Worm (Caenorhabditis elegans) whole organism, L4 larva: ENCODE results near the gene tin-10.

Source experiments
- F10B5.3 ChIP-seq: sonication (generic microtip); optimal IDR thresholded peaks from 2 replicates; lab custom pipeline; 2016; ENCODE audit warnings: mild to moderate bottlenecking, missing genetic modification characterization, missing compliant biosample characterization
- F49E8.2 ChIP-seq: sonication (generic microtip); optimal IDR thresholded peaks from 2 replicates; lab custom pipeline; 2016; ENCODE audit warnings: missing compliant biosample characterization, mild to moderate bottlenecking, missing genetic modification characterization, borderline replicate concordance
- T20F7.1 ChIP-seq: fragments of 200-800 bp; sonication (Bioruptor generic); optimal IDR thresholded peaks from 2 replicates; lab custom pipeline; 2018; ENCODE audit warnings: mild to moderate bottlenecking, missing genetic modification characterization, missing compliant biosample characterization
- Y105C5A.15 ChIP-seq: fragments of 200-800 bp; sonication (Bioruptor generic); IDR thresholded peaks from 2 replicates; pipeline ENCODE4 v1.3.6; 2022; ENCODE audit warnings: missing genetic modification characterization, missing compliant biosample characterization
- Y5F2A.4 ChIP-seq: fragments of 200-800 bp; sonication (Bioruptor generic); optimal IDR thresholded peaks from 2 replicates; lab custom pipeline; 2018; ENCODE audit warnings: mild to moderate bottlenecking, missing genetic modification characterization, missing compliant biosample characterization
- aha-1 ChIP-seq: fragments of 150-350 bp; peaks from one replicate; lab custom pipeline; 2014; ENCODE audit warnings: missing biosample characterization, missing genetic modification characterization
- aly-2 ChIP-seq: sonication (generic microtip); optimal IDR thresholded peaks from 2 replicates; lab custom pipeline; 2018; ENCODE audit warnings: missing biosample characterization, missing genetic modification characterization
- ama-1 ChIP-seq: fragments of 150-350 bp; optimal IDR thresholded peaks from 2 replicates; lab custom pipeline; 2014; ENCODE audit warnings: inconsistent platforms, mixed read lengths
- arid-1 ChIP-seq: fragments of 200-800 bp; sonication (Bioruptor generic); conservative IDR thresholded peaks from 2 replicates; pipeline ENCODE4 v1.3.6; 2022; ENCODE audit warnings: missing genetic modification reagents, missing genetic modification characterization, missing compliant biosample characterization
- attf-4 ChIP-seq: sonication (generic microtip); optimal IDR thresholded peaks from 3 replicates; lab custom pipeline; 2017; ENCODE audit warnings: missing biosample characterization, missing genetic modification characterization
- ceh-20 ChIP-seq: fragments of 200-800 bp; sonication (Bioruptor generic); IDR thresholded peaks from 2 replicates; pipeline ENCODE4 v1.3.6; 2022; ENCODE audit warnings: missing genetic modification reagents, missing genetic modification characterization, missing compliant biosample characterization
- ceh-44 ChIP-seq: fragments of 200-800 bp; sonication (Bioruptor generic); IDR thresholded peaks from 2 replicates; pipeline ENCODE4 v1.3.6; 2022; ENCODE audit warnings: missing genetic modification reagents, missing genetic modification characterization, missing compliant biosample characterization
- ceh-82 ChIP-seq: sonication (generic microtip); optimal IDR thresholded peaks from 2 replicates; lab custom pipeline; 2017; ENCODE audit warnings: missing biosample characterization, missing genetic modification characterization
- ces-1 ChIP-seq: fragments of 150-350 bp; sonication (generic microtip); optimal IDR thresholded peaks from 4 replicates; lab custom pipeline; 2014; ENCODE audit warnings: missing biosample characterization, missing genetic modification reagents, missing genetic modification characterization
- cey-2 ChIP-seq: sonication (generic microtip); optimal IDR thresholded peaks from 3 replicates; lab custom pipeline; 2017; ENCODE audit warnings: missing genetic modification characterization, mild to moderate bottlenecking, missing compliant biosample characterization, antibody characterized with exemption, borderline replicate concordance; ENCODE audit not compliant: insufficient read depth
- ctbp-1 ChIP-seq: fragments of 200-800 bp; sonication (Bioruptor generic); IDR thresholded peaks from 2 replicates; pipeline ENCODE4 v1.3.6; 2022; ENCODE audit warnings: missing genetic modification reagents, missing genetic modification characterization, missing compliant biosample characterization
- daf-12 ChIP-seq: fragments of 150-350 bp; optimal IDR thresholded peaks from 2 replicates; lab custom pipeline; 2014; ENCODE audit warnings: missing biosample characterization, missing genetic modification reagents, missing genetic modification characterization
- daf-8 ChIP-seq: fragments of 200-800 bp; sonication (Bioruptor generic); IDR thresholded peaks from 2 replicates; pipeline ENCODE4 v1.3.6; 2022; ENCODE audit warnings: missing genetic modification characterization, missing compliant biosample characterization
- dmd-8 ChIP-seq: fragments of 200-800 bp; sonication (Bioruptor generic); IDR thresholded peaks from 2 replicates; pipeline ENCODE4 v1.3.6; 2022; ENCODE audit warnings: missing genetic modification characterization, missing compliant biosample characterization
- dmd-9 ChIP-seq: fragments of 200-800 bp; sonication (Bioruptor generic); IDR thresholded peaks from 2 replicates; pipeline ENCODE4 v1.3.6; 2022; ENCODE audit warnings: missing genetic modification reagents, missing genetic modification characterization, missing compliant biosample characterization
- dve-1 ChIP-seq: sonication (generic microtip); optimal IDR thresholded peaks from 2 replicates; lab custom pipeline; 2017; ENCODE audit warnings: antibody characterized with exemption, mild to moderate bottlenecking, missing genetic modification characterization, missing compliant biosample characterization; ENCODE audit not compliant: insufficient read depth
- egl-27 ChIP-seq: sonication (generic microtip); optimal IDR thresholded peaks from 3 replicates; lab custom pipeline; 2017; ENCODE audit warnings: missing biosample characterization, missing genetic modification reagents, missing genetic modification characterization
- fkh-10 ChIP-seq: fragments of 150-350 bp; optimal IDR thresholded peaks from 2 replicates; lab custom pipeline; 2014; ENCODE audit warnings: missing biosample characterization, missing genetic modification reagents, missing genetic modification characterization
- gei-8 ChIP-seq: fragments of 200-800 bp; sonication (Bioruptor generic); optimal IDR thresholded peaks from 2 replicates; lab custom pipeline; 2018; ENCODE audit warnings: mild to moderate bottlenecking, missing genetic modification characterization, missing compliant biosample characterization
- hif-1 ChIP-seq, 2 experiments: sonication (generic microtip); optimal IDR thresholded peaks; 2 replicates each; lab custom pipeline; 2016 to 2017; ENCODE audit warnings: missing compliant biosample characterization in 2 of 2, missing genetic modification characterization in 2 of 2, missing genetic modification reagents in 2 of 2, missing genotype in 2 of 2, mild to moderate bottlenecking in 1 of 2
- hlh-11 ChIP-seq: fragments of 200-800 bp; sonication (Bioruptor generic); optimal IDR thresholded peaks from 2 replicates; lab custom pipeline; 2018; ENCODE audit warnings: mild to moderate bottlenecking, missing genetic modification characterization, missing compliant biosample characterization
- hlh-30 ChIP-seq: sonication (generic microtip); optimal IDR thresholded peaks from 2 replicates; lab custom pipeline; 2017; ENCODE audit warnings: antibody characterized with exemption, mild to moderate bottlenecking, missing genetic modification characterization, missing compliant biosample characterization; ENCODE audit not compliant: insufficient read depth
- lin-15B ChIP-seq: fragments of 150-350 bp; sonication (generic microtip); optimal IDR thresholded peaks from 3 replicates; lab custom pipeline; 2014; ENCODE audit warnings: missing biosample characterization, missing genetic modification characterization
- lin-38 ChIP-seq: fragments of 200-800 bp; sonication (Bioruptor generic); IDR thresholded peaks from 2 replicates; pipeline ENCODE4 v1.3.6; 2022; ENCODE audit warnings: missing genetic modification reagents, missing genetic modification characterization, missing compliant biosample characterization
- lin-39 ChIP-seq: fragments of 150-350 bp; optimal IDR thresholded peaks from 2 replicates; lab custom pipeline; 2014; ENCODE audit warnings: missing biosample characterization, missing genetic modification reagents, missing genetic modification characterization
- lsy-2 ChIP-seq, 2 experiments: fragments of 150-350 bp in 1 of 2; sonication (generic microtip) in 1 of 2; optimal IDR thresholded peaks; 2 replicates each; lab custom pipeline; 2014 to 2017; ENCODE audit warnings: missing biosample characterization in 2 of 2, missing genetic modification characterization in 2 of 2
- madf-9 ChIP-seq: fragments of 200-800 bp; sonication (Bioruptor generic); conservative IDR thresholded peaks from 2 replicates; pipeline ENCODE4 v1.3.6; 2022; ENCODE audit warnings: missing genetic modification reagents, missing genetic modification characterization, missing compliant biosample characterization
- mdt-29 ChIP-seq: fragments of 200-800 bp; sonication (Bioruptor generic); IDR thresholded peaks from 2 replicates; pipeline ENCODE4 v1.3.6; 2022; ENCODE audit warnings: missing genetic modification reagents, missing genetic modification characterization, missing compliant biosample characterization
- mes-2 ChIP-seq: sonication (generic microtip); optimal IDR thresholded peaks from 2 replicates; lab custom pipeline; 2016; ENCODE audit warnings: missing genotype, mild to moderate bottlenecking, missing genetic modification characterization, missing compliant biosample characterization; ENCODE audit not compliant: poor library complexity, severe bottlenecking
- mxl-2 ChIP-seq: fragments of 200-800 bp; sonication (Bioruptor generic); conservative IDR thresholded peaks from 2 replicates; pipeline ENCODE4 v1.3.6; 2022; ENCODE audit warnings: missing genetic modification reagents, missing genetic modification characterization, missing compliant biosample characterization
- nhr-10 ChIP-seq: fragments of 150-350 bp; optimal IDR thresholded peaks from 2 replicates; lab custom pipeline; 2014; ENCODE audit warnings: missing biosample characterization, missing genetic modification characterization
- nhr-11 ChIP-seq: fragments of 150-350 bp; optimal IDR thresholded peaks from 2 replicates; lab custom pipeline; 2014; ENCODE audit warnings: missing biosample characterization, missing genetic modification characterization
- nhr-111 ChIP-seq: fragments of 200-800 bp; sonication (Bioruptor generic); optimal IDR thresholded peaks from 2 replicates; lab custom pipeline; 2018; ENCODE audit warnings: mild to moderate bottlenecking, missing genetic modification characterization, missing compliant biosample characterization
- nhr-25 ChIP-seq: sonication (generic microtip); optimal IDR thresholded peaks from 2 replicates; lab custom pipeline; 2017; ENCODE audit warnings: missing genetic modification characterization, mild to moderate bottlenecking, missing compliant biosample characterization, antibody characterized with exemption, moderate library complexity, borderline replicate concordance; ENCODE audit not compliant: insufficient read depth
- nhr-41 ChIP-seq: fragments of 200-800 bp; sonication (Bioruptor generic); IDR thresholded peaks from 2 replicates; pipeline ENCODE4 v1.3.6; 2022; ENCODE audit warnings: missing genetic modification reagents, missing genetic modification characterization, missing compliant biosample characterization
- nhr-6 ChIP-seq: fragments of 150-350 bp; optimal IDR thresholded peaks from 2 replicates; lab custom pipeline; 2014; ENCODE audit warnings: missing biosample characterization, missing genetic modification characterization
- pqm-1 ChIP-seq: sonication (generic microtip); optimal IDR thresholded peaks from 2 replicates; lab custom pipeline; 2017; ENCODE audit warnings: missing biosample characterization, missing genetic modification characterization
- rbr-2 ChIP-seq: sonication (generic microtip); optimal IDR thresholded peaks from 2 replicates; lab custom pipeline; 2016; ENCODE audit warnings: missing genotype, missing genetic modification characterization, missing compliant biosample characterization
- sdz-12 ChIP-seq: fragments of 200-800 bp; sonication (Bioruptor generic); optimal IDR thresholded peaks from 2 replicates; lab custom pipeline; 2018; ENCODE audit warnings: mild to moderate bottlenecking, missing genetic modification characterization, missing compliant biosample characterization
- snpc-1.2 ChIP-seq: fragments of 200-800 bp; sonication (Bioruptor generic); IDR thresholded peaks from 2 replicates; pipeline ENCODE4 v1.3.6; 2022; ENCODE audit warnings: missing genetic modification reagents, missing genetic modification characterization, missing compliant biosample characterization
- spr-1 ChIP-seq: sonication (generic microtip); optimal IDR thresholded peaks from 2 replicates; lab custom pipeline; 2016; ENCODE audit warnings: mild to moderate bottlenecking, missing genetic modification characterization, missing compliant biosample characterization
- tra-1 ChIP-seq: fragments of 200-800 bp; sonication (Bioruptor generic); IDR thresholded peaks from 2 replicates; pipeline ENCODE4 v1.3.6; 2022; ENCODE audit warnings: missing genetic modification reagents, missing genetic modification characterization, missing compliant biosample characterization
- unc-130 ChIP-seq: sonication (generic microtip); optimal IDR thresholded peaks from 2 replicates; lab custom pipeline; 2016; ENCODE audit warnings: missing genetic modification reagents, missing genetic modification characterization, missing compliant biosample characterization
- vab-7 ChIP-seq: fragments of 200-800 bp; sonication (Bioruptor generic); IDR thresholded peaks from 2 replicates; pipeline ENCODE4 v1.3.6; 2022; ENCODE audit warnings: missing genetic modification reagents, missing genetic modification characterization, missing compliant biosample characterization
- zag-1 ChIP-seq: fragments of 150-350 bp; optimal IDR thresholded peaks from 2 replicates; lab custom pipeline; 2014; ENCODE audit warnings: missing biosample characterization, missing genetic modification characterization
- zip-11 ChIP-seq: fragments of 200-800 bp; sonication (Bioruptor generic); IDR thresholded peaks from 2 replicates; pipeline ENCODE4 v1.3.6; 2022; ENCODE audit warnings: missing genetic modification characterization, missing compliant biosample characterization
- ztf-11 ChIP-seq: fragments of 150-350 bp; optimal IDR thresholded peaks from 2 replicates; lab custom pipeline; 2014; ENCODE audit warnings: missing biosample characterization, missing genetic modification characterization

The tin-10 gene

ce11 chrIII:11496496-11496895, 6.2 kb downstream of the tin-10 start, which contains the start of gene Y66D12A.24 (continued):
- TF ChIP-seq lin-15B (tag; lab: Kevin White, UChicago) (no peak), daf-8 (GFP tag; lab: Robert Waterston, UW) (no peak), zip-11 (GFP tag; lab: Robert Waterston, UW) (no peak), ctbp-1 (GFP tag; lab: Robert Waterston, UW) (no peak), cey-2 (no peak), spr-1 (tag; lab: Kevin White, UChicago) (no peak), mdt-29 (no peak), aly-2 (no peak), nhr-41 (GFP tag; lab: Robert Waterston, UW) (peak; percentile 96), ceh-20 (no peak), tra-1 (GFP tag; lab: Robert Waterston, UW) (0 out of 2 replicates have a peak, but pooled peaks have one; percentile 20), aha-1 (tag; lab: Kevin White, UChicago) (no peak), fkh-10 (GFP tag; lab: Kevin White, UChicago) (no peak), ceh-82 (tag; lab: Kevin White, UChicago) (no peak), ceh-44 (no peak), madf-9 (GFP tag; lab: Robert Waterston, UW) (no peak), nhr-111 (GFP tag; lab: Kevin White, UChicago) (no peak), F10B5.3 (tag; lab: Kevin White, UChicago) (no peak), nhr-25 (tag; lab: Kevin White, UChicago) (no peak), zag-1 (no peak), rbr-2 (tag; lab: Kevin White, UChicago) (no peak), sdz-12 (GFP tag; lab: Kevin White, UChicago) (no peak), F49E8.2 (tag; lab: Kevin White, UChicago) (no peak), nhr-10 (tag; lab: Kevin White, UChicago) (no peak), snpc-1.2 (GFP tag; lab: Robert Waterston, UW) (no peak), arid-1 (GFP tag; lab: Robert Waterston, UW) (no peak), nhr-6 (tag; lab: Kevin White, UChicago) (peak; percentile 85), ztf-11 (tag; lab: Kevin White, UChicago) (no peak), Y105C5A.15 (no peak), lin-38 (GFP tag; lab: Robert Waterston, UW) (peak; percentile 50), gei-8 (GFP tag; lab: Kevin White, UChicago) (no peak), hlh-30 (tag; lab: Kevin White, UChicago) (peak; percentile 66), mxl-2 (GFP tag; lab: Robert Waterston, UW) (no peak), T20F7.1 (GFP tag; lab: Kevin White, UChicago) (no peak), unc-130 (GFP tag; lab: Kevin White, UChicago) (no peak), pqm-1 (tag; lab: Kevin White, UChicago) (peak; percentile 57), lin-39 (no peak), lsy-2 (tag; optimal IDR thresholded peaks at IDR 0.05; lab: Kevin White, UChicago) (peak in 1 of 2 experiments; percentile 17), dmd-9 (no peak), Y5F2A.4 (GFP tag; lab: Kevin White, UChicago) (no peak), attf-4 (tag; lab: Kevin White, UChicago) (no peak), hif-1 (tag; optimal IDR thresholded peaks at IDR 0.05; lab: Kevin White, UChicago) (no peak), dve-1 (tag; lab: Kevin White, UChicago) (peak; percentile 83), dmd-8 (GFP tag; lab: Robert Waterston, UW) (no peak), daf-12 (tag; lab: Kevin White, UChicago) (no peak), nhr-11 (tag; lab: Kevin White, UChicago) (no peak), hlh-11 (tag; lab: Kevin White, UChicago) (peak; percentile 84), vab-7 (no peak), ces-1 (GFP tag; lab: Kevin White, UChicago) (no peak), egl-27 (no peak), ama-1 (lab: Kevin White, UChicago) (no peak), mes-2 (tag; lab: Kevin White, UChicago) (peak; percentile 23)
